Worm (Caenorhabditis elegans) whole organism, young adult: ENCODE results near the gene nkcc-1.
A peak's percentile ranks its signal among the peaks of the same experiment; 100 is the strongest.

Experiments used
- B0019.2 ChIP-seq: fragments of 200-800 bp; sonication (Bioruptor generic); conservative IDR thresholded peaks from 2 replicates; pipeline ENCODE4 v1.3.6; 2022; ENCODE audit warnings: missing genetic modification reagents, missing genetic modification characterization, missing compliant biosample characterization
- B0261.1 ChIP-seq: sonication (generic microtip); optimal IDR thresholded peaks from 2 replicates; lab custom pipeline; 2016; ENCODE audit warnings: mild to moderate bottlenecking, missing genetic modification characterization, moderate library complexity, missing compliant biosample characterization
- F57C9.4 ChIP-seq: sonication (generic microtip); optimal IDR thresholded peaks from 2 replicates; lab custom pipeline; 2017; ENCODE audit warnings: mild to moderate bottlenecking, missing genetic modification characterization, missing compliant biosample characterization
- aptf-2 ChIP-seq: fragments of 200-800 bp; sonication (Bioruptor generic); conservative IDR thresholded peaks from 2 replicates; pipeline ENCODE4 v1.3.6; 2022; ENCODE audit warnings: missing genetic modification reagents, missing genetic modification characterization, missing compliant biosample characterization
- aptf-3 ChIP-seq: fragments of 200-800 bp; sonication (Bioruptor generic); IDR thresholded peaks from 2 replicates; pipeline ENCODE4 v1.3.6; 2022; ENCODE audit warnings: missing genetic modification characterization, missing compliant biosample characterization
- athp-1 ChIP-seq: sonication (generic microtip); optimal IDR thresholded peaks from 2 replicates; lab custom pipeline; 2017; ENCODE audit warnings: mild to moderate bottlenecking, missing genetic modification characterization, missing compliant biosample characterization
- attf-5 ChIP-seq: fragments of 200-800 bp; sonication (Bioruptor generic); optimal IDR thresholded peaks from 2 replicates; lab custom pipeline; 2018; ENCODE audit warnings: mild to moderate bottlenecking, missing genetic modification characterization, missing compliant biosample characterization
- attf-6 ChIP-seq: fragments of 200-800 bp; sonication (Bioruptor generic); IDR thresholded peaks from 2 replicates; pipeline ENCODE4 v1.3.6; 2022; ENCODE audit warnings: missing genetic modification reagents, missing genetic modification characterization, missing compliant biosample characterization
- ccch-3 ChIP-seq: fragments of 200-800 bp; sonication (Bioruptor generic); optimal IDR thresholded peaks from 2 replicates; lab custom pipeline; 2018; ENCODE audit warnings: mild to moderate bottlenecking, missing genetic modification characterization, missing compliant biosample characterization
- cebp-1 ChIP-seq, 2 experiments: fragments of 200-800 bp in 1 of 2; sonication (Bioruptor generic) in 1 of 2; sonication (generic microtip) in 1 of 2; IDR thresholded peaks in 1 of 2; optimal IDR thresholded peaks in 1 of 2; 2 replicates each; pipeline versions ENCODE4 v1.3.6 to Lab custom; 2017 to 2022; ENCODE audit warnings: missing compliant biosample characterization in 2 of 2, missing genetic modification characterization in 2 of 2, mild to moderate bottlenecking in 1 of 2, missing genetic modification reagents in 1 of 2, moderate library complexity in 1 of 2
- cebp-2 ChIP-seq: fragments of 200-800 bp; sonication (Bioruptor generic); IDR thresholded peaks from 2 replicates; pipeline ENCODE4 v1.3.6; 2022; ENCODE audit warnings: missing genetic modification characterization, missing compliant biosample characterization
- ceh-100 ChIP-seq: fragments of 200-800 bp; sonication (Bioruptor generic); IDR thresholded peaks from 2 replicates; pipeline ENCODE4 v1.3.6; 2022; ENCODE audit warnings: missing genetic modification reagents, missing genetic modification characterization, missing compliant biosample characterization
- ceh-58 ChIP-seq: fragments of 200-800 bp; sonication (Bioruptor generic); IDR thresholded peaks from 2 replicates; pipeline ENCODE4 v1.3.6; 2022; ENCODE audit warnings: missing genetic modification characterization, missing compliant biosample characterization
- dox-1 ChIP-seq: fragments of 200-800 bp; sonication (Bioruptor generic); IDR thresholded peaks from 2 replicates; pipeline ENCODE4 v1.3.6; 2022; ENCODE audit warnings: missing genetic modification reagents, missing genetic modification characterization, missing compliant biosample characterization
- dpl-1 ChIP-seq: fragments of 150-350 bp; optimal IDR thresholded peaks from 2 replicates; lab custom pipeline; 2014; ENCODE audit warnings: missing biosample characterization, missing genetic modification reagents, missing genetic modification characterization
- efl-1 ChIP-seq: fragments of 150-350 bp; optimal IDR thresholded peaks from 2 replicates; lab custom pipeline; 2014; ENCODE audit warnings: missing biosample characterization, missing genetic modification reagents, missing genetic modification characterization
- ekl-4 ChIP-seq: fragments of 200-800 bp; sonication (Bioruptor generic); IDR thresholded peaks from 2 replicates; pipeline ENCODE4 v1.3.6; 2022; ENCODE audit warnings: missing genetic modification reagents, missing genetic modification characterization, missing compliant biosample characterization
- ets-4 ChIP-seq: fragments of 200-800 bp; sonication (Bioruptor generic); optimal IDR thresholded peaks from 2 replicates; lab custom pipeline; 2018; ENCODE audit warnings: mild to moderate bottlenecking, missing genetic modification characterization, missing compliant biosample characterization
- hrde-1 ChIP-seq: sonication (generic microtip); optimal IDR thresholded peaks from 2 replicates; lab custom pipeline; 2016; ENCODE audit warnings: missing genetic modification characterization, mild to moderate bottlenecking, missing compliant biosample characterization, moderate library complexity, missing genotype, missing genetic modification reagents, borderline replicate concordance
- lin-40 ChIP-seq: sonication (generic microtip); optimal IDR thresholded peaks from 2 replicates; lab custom pipeline; 2016; ENCODE audit warnings: missing genetic modification characterization, mild to moderate bottlenecking, missing compliant biosample characterization, missing genotype, missing genetic modification reagents
- lir-1 ChIP-seq: fragments of 200-800 bp; sonication (Bioruptor generic); conservative IDR thresholded peaks from 2 replicates; pipeline ENCODE4 v1.3.6; 2022; ENCODE audit warnings: missing genetic modification reagents, missing genetic modification characterization, missing compliant biosample characterization
- madf-8 ChIP-seq: fragments of 200-800 bp; sonication (Bioruptor generic); conservative IDR thresholded peaks from 2 replicates; pipeline ENCODE4 v1.3.6; 2022; ENCODE audit warnings: missing genetic modification reagents, missing genetic modification characterization, missing compliant biosample characterization
- mcd-1 ChIP-seq: fragments of 200-800 bp; sonication (Bioruptor generic); IDR thresholded peaks from 2 replicates; pipeline ENCODE4 v1.3.6; 2022; ENCODE audit warnings: missing genetic modification reagents, missing genetic modification characterization, missing compliant biosample characterization
- mel-28 ChIP-seq: sonication (generic microtip); optimal IDR thresholded peaks from 2 replicates; lab custom pipeline; 2016; ENCODE audit warnings: borderline replicate concordance, mild to moderate bottlenecking, missing genetic modification characterization, missing compliant biosample characterization
- nhr-120 ChIP-seq: fragments of 200-800 bp; sonication (Bioruptor generic); IDR thresholded peaks from 2 replicates; pipeline ENCODE4 v1.3.6; 2022; ENCODE audit warnings: missing genetic modification characterization, missing compliant biosample characterization
- nhr-80 ChIP-seq: sonication (generic microtip); optimal IDR thresholded peaks from 2 replicates; lab custom pipeline; 2016; ENCODE audit warnings: missing genetic modification characterization, missing compliant biosample characterization
- nhr-90 ChIP-seq: sonication (generic microtip); optimal IDR thresholded peaks from 2 replicates; lab custom pipeline; 2016; ENCODE audit warnings: missing genotype, mild to moderate bottlenecking, missing genetic modification characterization, missing compliant biosample characterization
- snpc-1.1 ChIP-seq: sonication (generic microtip); optimal IDR thresholded peaks from 2 replicates; lab custom pipeline; 2017; ENCODE audit warnings: missing genetic modification characterization, mild to moderate bottlenecking, missing compliant biosample characterization, antibody characterized with exemption, moderate library complexity, missing genotype, missing genetic modification reagents; ENCODE audit not compliant: insufficient read depth
- snpc-1.3 ChIP-seq: sonication (generic microtip); optimal IDR thresholded peaks from 2 replicates; lab custom pipeline; 2017; ENCODE audit warnings: missing genetic modification characterization, mild to moderate bottlenecking, missing compliant biosample characterization, antibody characterized with exemption, moderate library complexity, missing genotype, missing genetic modification reagents; ENCODE audit not compliant: insufficient read depth
- snpc-4 ChIP-seq, 5 experiments: fragments of 150-350 bp in 1 of 5; sonication (generic microtip) in 4 of 5; optimal IDR thresholded peaks; 2 replicates each; lab custom pipeline; 2014 to 2018; ENCODE audit warnings: missing genetic modification characterization in 5 of 5, missing biosample characterization in 3 of 5, antibody characterized with exemption in 2 of 5, mild to moderate bottlenecking in 2 of 5, missing compliant biosample characterization in 2 of 5, missing genotype in 2 of 5, moderate library complexity in 2 of 5, missing genetic modification reagents in 1 of 5
- somi-1 ChIP-seq: fragments of 200-800 bp; sonication (Bioruptor generic); optimal IDR thresholded peaks from 2 replicates; lab custom pipeline; 2018; ENCODE audit warnings: mild to moderate bottlenecking, missing genetic modification characterization, missing compliant biosample characterization
- tlf-1 ChIP-seq: fragments of 200-800 bp; sonication (Bioruptor generic); optimal IDR thresholded peaks from 2 replicates; lab custom pipeline; 2018; ENCODE audit warnings: mild to moderate bottlenecking, missing genetic modification characterization, missing compliant biosample characterization
- ztf-18 ChIP-seq: sonication (generic microtip); optimal IDR thresholded peaks from 2 replicates; lab custom pipeline; 2016; ENCODE audit warnings: missing genotype, mild to moderate bottlenecking, missing genetic modification characterization, missing compliant biosample characterization
- ztf-3 ChIP-seq: fragments of 200-800 bp; sonication (Bioruptor generic); optimal IDR thresholded peaks from 2 replicates; lab custom pipeline; 2018; ENCODE audit warnings: mild to moderate bottlenecking, missing genetic modification characterization, missing compliant biosample characterization
- ztf-6 ChIP-seq: fragments of 200-800 bp; sonication (Bioruptor generic); IDR thresholded peaks from 2 replicates; pipeline ENCODE4 v1.3.6; 2022; ENCODE audit warnings: missing genetic modification reagents, missing genetic modification characterization, missing compliant biosample characterization

Gene nkcc-1

ce11 chrIV:14107647-14108046 lies 16.2 kb downstream of the nkcc-1 start:
- TF ChIP-seq mel-28 (tag; lab: Kevin White, UChicago) (no peak), hrde-1 (tag; lab: Kevin White, UChicago) (peak; percentile 18), mcd-1 (GFP tag; lab: Robert Waterston, UW) (no peak), lir-1 (no peak), aptf-2 (GFP tag; lab: Robert Waterston, UW) (no peak), B0261.1 (no peak), ccch-3 (no peak), madf-8 (no peak), ceh-58 (GFP tag; lab: Robert Waterston, UW) (no peak), snpc-4 (GFP tag; optimal IDR thresholded peaks at IDR 0.05; lab: Kevin White, UChicago) (peak; percentile 56), snpc-4 (tag; optimal IDR thresholded peaks at IDR 0.05; lab: Kevin White, UChicago) (peak in 2 of 4 experiments; percentile 53 to 84), snpc-1.1 (no peak), ceh-100 (GFP tag; lab: Robert Waterston, UW) (no peak), ets-4 (GFP tag; lab: Kevin White, UChicago) (no peak), attf-6 (GFP tag; lab: Robert Waterston, UW) (peak; percentile 75), B0019.2 (no peak), athp-1 (tag; lab: Kevin White, UChicago) (no peak), ztf-3 (GFP tag; lab: Kevin White, UChicago) (no peak), ztf-6 (GFP tag; lab: Robert Waterston, UW) (no peak), aptf-3 (GFP tag; lab: Robert Waterston, UW) (no peak)

ce11 chrIV:14106274-14106673 lies 17.6 kb downstream of the nkcc-1 start, which contains the start of gene ins-34:
Gene ins-34, plus strand, starts transcription at chrIV:14106574.
- TF ChIP-seq dpl-1 (no peak), attf-5 (no peak)

DNA sequence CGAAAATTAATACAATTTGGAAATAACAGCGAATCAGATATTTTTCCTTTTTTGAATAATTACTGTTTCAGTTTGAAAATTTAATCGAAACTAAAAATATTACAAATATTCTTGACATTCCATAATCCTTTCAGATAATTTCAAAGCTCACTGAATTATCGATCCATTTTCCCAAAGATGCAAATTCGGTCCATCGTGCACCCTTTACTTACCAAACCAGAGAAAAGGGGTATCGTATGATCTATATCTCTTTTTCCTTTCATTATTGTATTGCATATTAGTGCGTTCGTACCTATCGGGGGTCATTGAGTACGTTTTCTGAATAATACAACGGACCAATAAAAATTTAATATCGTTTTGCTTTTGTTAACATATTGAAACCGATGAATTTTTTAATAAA lies 19.1 kb downstream of the nkcc-1 start:
- TF ChIP-seq dox-1 (GFP tag; lab: Robert Waterston, UW), result no peak
- no peak for TF ChIP-seq ztf-18 (tag; lab: Kevin White, UChicago)
- no peak for TF ChIP-seq tlf-1 (GFP tag; lab: Kevin White, UChicago)
- no peak for TF ChIP-seq lin-40 (tag; lab: Kevin White, UChicago)
- TF ChIP-seq snpc-1.3, result no peak
- TF ChIP-seq dpl-1, result no peak
- TF ChIP-seq ekl-4 (GFP tag; lab: Robert Waterston, UW), result no peak
- TF ChIP-seq efl-1 (GFP tag; lab: Kevin White, UChicago), result no peak
- TF ChIP-seq F57C9.4 (tag; lab: Kevin White, UChicago), result no peak
- TF ChIP-seq ceh-58 (GFP tag; lab: Robert Waterston, UW), result no peak
- no peak for TF ChIP-seq nhr-90

DNA sequence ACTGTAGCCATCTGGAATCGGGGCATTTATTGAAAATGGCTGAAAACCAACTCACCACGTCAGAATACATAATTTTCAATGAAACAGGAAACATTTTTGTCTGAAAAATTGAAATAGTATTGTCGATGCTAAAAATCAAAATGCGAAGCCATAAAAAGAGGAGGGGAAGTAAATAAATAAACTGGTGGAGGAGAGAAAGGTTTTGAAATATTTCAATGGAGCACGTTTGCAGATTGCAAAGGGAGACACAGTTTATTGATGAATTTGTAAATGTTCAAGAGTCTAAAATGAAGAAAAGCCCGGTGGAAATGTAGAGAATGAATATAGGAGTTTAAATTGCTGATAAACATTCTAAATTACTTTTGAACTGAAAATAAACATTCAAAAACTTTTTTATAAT lies 20.8 kb downstream of the nkcc-1 start, which contains the start of gene F52B11.5:
Gene F52B11.5, minus strand, starts transcription at position 178 of the 400 bp plus-strand sequence.
- TF ChIP-seq attf-5 (peak; percentile 24), cebp-1 (GFP tag; IDR thresholded peaks at IDR 0.05; lab: Robert Waterston, UW) (0 out of 2 replicates have a peak, but pooled peaks have one; percentile 22), cebp-1 (tag; optimal IDR thresholded peaks at IDR 0.05; lab: Kevin White, UChicago) (no peak), F57C9.4 (tag; lab: Kevin White, UChicago) (no peak), mcd-1 (GFP tag; lab: Robert Waterston, UW) (peak; percentile 19; the same call in 1 of the 2 replicates), nhr-120 (GFP tag; lab: Robert Waterston, UW) (no peak), nhr-80 (tag; lab: Kevin White, UChicago) (peak; percentile 19), snpc-4 (GFP tag; optimal IDR thresholded peaks at IDR 0.05; lab: Kevin White, UChicago) (no peak), snpc-4 (tag; optimal IDR thresholded peaks at IDR 0.05; lab: Kevin White, UChicago) (peak in 1 of 4 experiments; percentile 45), somi-1 (no peak), cebp-2 (GFP tag; lab: Robert Waterston, UW) (no peak)
